Worm (Caenorhabditis elegans) whole organism, L4 larva: ENCODE measurements around the gene K09H11.15.

Experiments used
- ZK546.5 ChIP-seq, 2 experiments: sonication (generic microtip); optimal IDR thresholded peaks; 2 replicates each; lab custom pipeline; 2017; ENCODE audit warnings: missing biosample characterization in 2 of 2, missing genetic modification characterization in 2 of 2
- ces-1 ChIP-seq: fragments of 150-350 bp; sonication (generic microtip); optimal IDR thresholded peaks from 4 replicates; lab custom pipeline; 2014; ENCODE audit warnings: missing biosample characterization, missing genetic modification reagents, missing genetic modification characterization
- cey-2 ChIP-seq: sonication (generic microtip); optimal IDR thresholded peaks from 3 replicates; lab custom pipeline; 2017; ENCODE audit warnings: missing genetic modification characterization, mild to moderate bottlenecking, missing compliant biosample characterization, antibody characterized with exemption, borderline replicate concordance; ENCODE audit not compliant: insufficient read depth
- egl-27 ChIP-seq: sonication (generic microtip); optimal IDR thresholded peaks from 3 replicates; lab custom pipeline; 2017; ENCODE audit warnings: missing biosample characterization, missing genetic modification reagents, missing genetic modification characterization
- hmg-1.1 ChIP-seq: fragments of 200-800 bp; sonication (Bioruptor generic); IDR thresholded peaks from 2 replicates; pipeline ENCODE4 v1.3.6; 2022; ENCODE audit warnings: missing genetic modification reagents, missing genetic modification characterization, missing compliant biosample characterization
- lin-29 ChIP-seq: fragments of 200-800 bp; sonication (Bioruptor generic); IDR thresholded peaks from 2 replicates; pipeline ENCODE4 v1.3.6; 2022; ENCODE audit warnings: missing genetic modification reagents, missing genetic modification characterization, missing compliant biosample characterization
- nhr-25 ChIP-seq: sonication (generic microtip); optimal IDR thresholded peaks from 2 replicates; lab custom pipeline; 2017; ENCODE audit warnings: missing genetic modification characterization, mild to moderate bottlenecking, missing compliant biosample characterization, antibody characterized with exemption, moderate library complexity, borderline replicate concordance; ENCODE audit not compliant: insufficient read depth
- snpc-4 ChIP-seq: fragments of 150-350 bp; optimal IDR thresholded peaks from 2 replicates; lab custom pipeline; 2014; ENCODE audit warnings: missing biosample characterization, missing genetic modification characterization
- spr-1 ChIP-seq: sonication (generic microtip); optimal IDR thresholded peaks from 2 replicates; lab custom pipeline; 2016; ENCODE audit warnings: mild to moderate bottlenecking, missing genetic modification characterization, missing compliant biosample characterization

- TF ChIP-seq egl-27 (tag; lab: Kevin White, UChicago): no peak
- no peak for TF ChIP-seq snpc-4
- no peak for TF ChIP-seq nhr-25 (tag; lab: Kevin White, UChicago)
- no peak for TF ChIP-seq spr-1
- no peak for TF ChIP-seq lin-29 (GFP tag; lab: Robert Waterston, UW)
- no peak for TF ChIP-seq ZK546.5 (tag; optimal IDR thresholded peaks at IDR 0.05; lab: Kevin White, UChicago)
- TF ChIP-seq hmg-1.1 (GFP tag; lab: Robert Waterston, UW): no peak
- TF ChIP-seq cey-2 (tag; lab: Kevin White, UChicago): no peak
- no peak for TF ChIP-seq ces-1
These were observed 41.8 kb upstream of the K09H11.15 start for ce11 chrV:5772503-5772902.
